Worm (Caenorhabditis elegans) whole organism, mixed stage, embryonic: Measurements from ENCODE around the gene T27A8.7.

Experiments
- M03D4.4 ChIP-seq: sonication (generic microtip); optimal IDR thresholded peaks from 2 replicates; lab custom pipeline; 2017; ENCODE audit warnings: mild to moderate bottlenecking, missing genetic modification characterization, missing compliant biosample characterization
- blmp-1 ChIP-seq: fragments of 150-350 bp; optimal IDR thresholded peaks from 2 replicates; lab custom pipeline; 2014; ENCODE audit warnings: missing biosample characterization, missing genetic modification characterization
- ceh-83 ChIP-seq: fragments of 200-800 bp; sonication (Bioruptor generic); optimal IDR thresholded peaks from 2 replicates; lab custom pipeline; 2018; ENCODE audit warnings: mild to moderate bottlenecking, missing genetic modification characterization, missing compliant biosample characterization
- lsy-2 ChIP-seq: fragments of 150-350 bp; optimal IDR thresholded peaks from 2 replicates; lab custom pipeline; 2014; ENCODE audit warnings: missing biosample characterization, missing genetic modification characterization
- nhr-12 ChIP-seq: fragments of 150-350 bp; optimal IDR thresholded peaks from 2 replicates; lab custom pipeline; 2014; ENCODE audit warnings: missing biosample characterization, missing genetic modification characterization
- nhr-237 ChIP-seq: fragments of 150-350 bp; optimal IDR thresholded peaks from 2 replicates; lab custom pipeline; 2014; ENCODE audit warnings: missing biosample characterization, missing genetic modification characterization
- snpc-4 ChIP-seq: fragments of 150-350 bp; optimal IDR thresholded peaks from 2 replicates; lab custom pipeline; 2014; ENCODE audit warnings: missing biosample characterization, missing genetic modification characterization
- sptf-1 ChIP-seq: sonication (generic microtip); optimal IDR thresholded peaks from 2 replicates; lab custom pipeline; 2017; ENCODE audit warnings: mild to moderate bottlenecking, missing genetic modification characterization, moderate library complexity, missing compliant biosample characterization
- unc-62 ChIP-seq: fragments of 150-350 bp; optimal IDR thresholded peaks from 2 replicates; lab custom pipeline; 2014; ENCODE audit warnings: missing biosample characterization, missing genetic modification reagents, missing genetic modification characterization

DNA sequence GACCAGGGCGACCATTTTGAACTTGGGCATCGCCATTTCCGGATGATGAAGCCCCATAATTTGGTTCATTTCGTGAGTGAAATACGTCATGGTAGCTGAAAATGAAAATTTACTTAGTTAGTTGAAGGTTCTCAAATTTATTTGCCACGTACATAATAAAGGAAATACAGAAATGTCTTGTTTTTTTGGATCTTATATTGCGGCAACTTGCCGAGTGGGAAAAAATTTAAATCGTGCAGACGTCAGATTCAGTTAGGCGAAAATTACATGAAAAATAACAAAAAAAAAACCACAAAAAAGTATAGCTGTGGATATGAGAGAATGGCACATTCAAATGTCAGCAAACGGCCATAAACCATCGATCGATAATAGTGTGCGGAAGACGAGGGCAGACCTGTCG lies 3.5 kb downstream of the T27A8.7 start, which contains the start of gene T27A8.2:
- no peak for TF ChIP-seq blmp-1 (tag; lab: Kevin White, UChicago)
- TF ChIP-seq nhr-237 (tag; lab: Kevin White, UChicago), result no peak
- TF ChIP-seq unc-62 (GFP tag; lab: Kevin White, UChicago), result no peak
- no peak for TF ChIP-seq ceh-83 (GFP tag; lab: Kevin White, UChicago)
- no peak for TF ChIP-seq snpc-4 (tag; lab: Kevin White, UChicago)
- no peak for TF ChIP-seq nhr-12 (tag; lab: Kevin White, UChicago)
- TF ChIP-seq sptf-1 (tag; lab: Kevin White, UChicago), result no peak
- TF ChIP-seq M03D4.4 (tag; lab: Kevin White, UChicago), result no peak
- TF ChIP-seq lsy-2, result no peak
